5 fruit fly cellular contexts compared by ENCODE assay signal in genomic region chr2L:5060952-5061478, dm6.
A peak's percentile ranks its signal among the peaks of the same experiment; 100 is the strongest.
TF ChIP-seq lines count a peak whose summit lies in the region.

No protein-coding gene starts in this region.

- TF ChIP-seq CTCF in whole organism, embryonic (GFP tag; optimal IDR thresholded peaks at IDR 0.05; lab: Kevin White, UChicago): no peak

TF ChIP-seq in whole organism, adult, 20 proteins besides CTCF, POLR2A, EP300 and RAD21 (continues in another document):
- peak; percentile 92 for TF ChIP-seq tj (GFP tag; optimal IDR thresholded peaks at IDR 0.05; lab: Kevin White, UChicago)
- no peak for TF ChIP-seq Crg-1 (GFP tag; optimal IDR thresholded peaks at IDR 0.05; lab: Kevin White, UChicago)
- peak; percentile 48 for TF ChIP-seq CG14711 (tag; optimal IDR thresholded peaks at IDR 0.05; lab: Kevin White, UChicago)
- no peak for TF ChIP-seq CG5204 (GFP tag; optimal IDR thresholded peaks at IDR 0.05; lab: Kevin White, UChicago)
- TF ChIP-seq ovo (GFP tag; optimal IDR thresholded peaks at IDR 0.05; lab: Kevin White, UChicago): no peak
- TF ChIP-seq kay (GFP tag; lab: Kevin White, UChicago; ENCODE audit: borderline replicate concordance): no peak
- peak; percentile 4 for TF ChIP-seq Clk (GFP tag; optimal IDR thresholded peaks at IDR 0.05; lab: Kevin White, UChicago)
- TF ChIP-seq cnc (optimal IDR thresholded peaks at IDR 0.05; lab: Kevin White, UChicago): no peak
- peak; percentile 23 for TF ChIP-seq pad (GFP tag; optimal IDR thresholded peaks at IDR 0.05; lab: Kevin White, UChicago)
- no peak for TF ChIP-seq CG1620 (GFP tag; optimal IDR thresholded peaks at IDR 0.05; lab: Kevin White, UChicago)
- peak; percentile 66 for TF ChIP-seq CG11617 (GFP tag; optimal IDR thresholded peaks at IDR 0.05; lab: Kevin White, UChicago)
- TF ChIP-seq CG12768 (GFP tag; optimal IDR thresholded peaks at IDR 0.05; lab: Kevin White, UChicago): peak; percentile 51
- TF ChIP-seq bab1 (GFP tag; optimal IDR thresholded peaks at IDR 0.05; lab: Kevin White, UChicago): peak; percentile 14
- peak; percentile 71 for TF ChIP-seq CG33017 (tag; optimal IDR thresholded peaks at IDR 0.05; lab: Kevin White, UChicago)
- TF ChIP-seq Hr96 (GFP tag; optimal IDR thresholded peaks at IDR 0.05; lab: Kevin White, UChicago): no peak
- peak; percentile 74 for TF ChIP-seq CG7101 (tag; optimal IDR thresholded peaks at IDR 0.05; lab: Kevin White, UChicago)
- peak; percentile 47 for TF ChIP-seq CG7045 (GFP tag; optimal IDR thresholded peaks at IDR 0.05; lab: Kevin White, UChicago)
- peak; percentile 83 for TF ChIP-seq cic (GFP tag; optimal IDR thresholded peaks at IDR 0.05; lab: Kevin White, UChicago)

TF ChIP-seq in whole organism, embryonic, 481 proteins besides CTCF, POLR2A, EP300 and RAD21 (continues in another document):
- TF ChIP-seq z (GFP tag; IDR thresholded peaks at IDR 0.05; lab: Robert Waterston, UW) (peak; percentile 60; the same call in 2 of the 3 replicates), Optix (GFP tag; IDR thresholded peaks at IDR 0.05; lab: Robert Waterston, UW) (no peak), CG2889 (GFP tag; IDR thresholded peaks at IDR 0.05; lab: Robert Waterston, UW) (peak; percentile 45; the same call in 1 of the 3 replicates), fu2 (GFP tag; optimal IDR thresholded peaks at IDR 0.05; lab: Kevin White, UChicago) (peak; percentile 50), CG10654 (GFP tag; optimal IDR thresholded peaks at IDR 0.05; lab: Kevin White, UChicago) (peak; percentile 46), chn (GFP tag; optimal IDR thresholded peaks at IDR 0.05; lab: Kevin White, UChicago) (no peak), ftz-f1 (GFP tag; optimal IDR thresholded peaks at IDR 0.05; lab: Kevin White, UChicago) (peak; percentile 32), Six4 (GFP tag; optimal IDR thresholded peaks at IDR 0.05; lab: Kevin White, UChicago) (peak; percentile 38), cas (GFP tag; IDR thresholded peaks at IDR 0.05; lab: Robert Waterston, UW) (no peak), Gug (GFP tag; IDR thresholded peaks at IDR 0.05; lab: Robert Waterston, UW) (no peak), MESR4 (GFP tag; optimal IDR thresholded peaks at IDR 0.05; lab: Kevin White, UChicago) (no peak), disco-r (GFP tag; optimal IDR thresholded peaks at IDR 0.05; lab: Kevin White, UChicago) (peak; percentile 61), CG10431 (GFP tag; optimal IDR thresholded peaks at IDR 0.05; lab: Kevin White, UChicago) (no peak), pnt (GFP tag; optimal IDR thresholded peaks at IDR 0.05; lab: Kevin White, UChicago) (peak; percentile 60), CG11093 (GFP tag; IDR thresholded peaks at IDR 0.05; lab: Robert Waterston, UW) (0 out of 3 replicates have a peak, but pooled peaks have one; percentile 32), en (GFP tag; optimal IDR thresholded peaks at IDR 0.05; lab: Kevin White, UChicago) (peak; percentile 69), Hey (tag; optimal IDR thresholded peaks at IDR 0.05; lab: Kevin White, UChicago) (peak; percentile 6), scrt (GFP tag; optimal IDR thresholded peaks at IDR 0.05; lab: Kevin White, UChicago) (peak; percentile 67)

TF ChIP-seq in whole organism, prepupa, 60 proteins besides CTCF, POLR2A, EP300 and RAD21 (continues in another document):
- TF ChIP-seq Hr38 (GFP tag; optimal IDR thresholded peaks at IDR 0.05; lab: Kevin White, UChicago) (no peak), fkh (GFP tag; optimal IDR thresholded peaks at IDR 0.05; lab: Kevin White, UChicago) (peak; percentile 87), fd59A (GFP tag; optimal IDR thresholded peaks at IDR 0.05; lab: Kevin White, UChicago) (no peak), Sox14 (GFP tag; optimal IDR thresholded peaks at IDR 0.05; lab: Kevin White, UChicago) (peak; percentile 11), eg (GFP tag; IDR thresholded peaks at IDR 0.05; lab: Robert Waterston, UW) (peak; percentile 49; the same call in 1 of the 3 replicates), net (GFP tag; optimal IDR thresholded peaks at IDR 0.05; lab: Kevin White, UChicago) (no peak), lz (GFP tag; optimal IDR thresholded peaks at IDR 0.05; lab: Kevin White, UChicago) (peak; percentile 54), esn (GFP tag; optimal IDR thresholded peaks at IDR 0.05; lab: Kevin White, UChicago) (peak; percentile 73), dsx (GFP tag; optimal IDR thresholded peaks at IDR 0.05; lab: Kevin White, UChicago; ENCODE audit: poor library complexity, severe bottlenecking) (no peak), cyc (GFP tag; optimal IDR thresholded peaks at IDR 0.05; lab: Kevin White, UChicago) (peak; percentile 5), CG6163 (GFP tag; IDR thresholded peaks at IDR 0.05; lab: Robert Waterston, UW) (peak; percentile 46; the same call in 1 of the 3 replicates), Blimp-1 (GFP tag; optimal IDR thresholded peaks at IDR 0.05; lab: Kevin White, UChicago) (no peak), Smox (GFP tag; optimal IDR thresholded peaks at IDR 0.05; lab: Kevin White, UChicago) (no peak), vri (GFP tag; optimal IDR thresholded peaks at IDR 0.05; lab: Kevin White, UChicago) (peak; percentile 76), Hr39 (GFP tag; optimal IDR thresholded peaks at IDR 0.05; lab: Kevin White, UChicago) (peak; percentile 44), Eip75B (GFP tag; optimal IDR thresholded peaks at IDR 0.05; lab: Kevin White, UChicago) (peak; percentile 16), CG31627 (GFP tag; optimal IDR thresholded peaks at IDR 0.05; lab: Kevin White, UChicago) (peak; percentile 41), Ets21C (GFP tag; optimal IDR thresholded peaks at IDR 0.05; lab: Kevin White, UChicago) (no peak), topi (GFP tag; optimal IDR thresholded peaks at IDR 0.05; lab: Kevin White, UChicago) (peak; percentile 35)

TF ChIP-seq in whole organism, pupa, 21 proteins besides CTCF, POLR2A, EP300 and RAD21:
- TF ChIP-seq CG8159 (tag; optimal IDR thresholded peaks at IDR 0.05; lab: Kevin White, UChicago) (no peak), CG17806 (tag; optimal IDR thresholded peaks at IDR 0.05; lab: Kevin White, UChicago) (no peak), Ets98B (GFP tag; IDR thresholded peaks at IDR 0.05; lab: Robert Waterston, UW) (0 out of 2 replicates have a peak, but pooled peaks have one; percentile 15), CG4496 (GFP tag; IDR thresholded peaks at IDR 0.05; lab: Robert Waterston, UW) (0 out of 3 replicates have a peak, but pooled peaks have one; percentile 34)
TF ChIP-seq in whole organism, pupa: peak in this region for 2.

TF ChIP-seq in whole organism, wandering third instar larva, 38 proteins besides CTCF, POLR2A, EP300 and RAD21 (continues in another document):
- TF ChIP-seq Abd-B (GFP tag; optimal IDR thresholded peaks at IDR 0.05; lab: Kevin White, UChicago) (no peak), br (GFP tag; optimal IDR thresholded peaks at IDR 0.05; lab: Kevin White, UChicago) (peak; percentile 83), brk (GFP tag; optimal IDR thresholded peaks at IDR 0.05; lab: Kevin White, UChicago) (peak; percentile 82), pan (optimal IDR thresholded peaks at IDR 0.05; lab: Kevin White, UChicago) (no peak), psq (GFP tag; optimal IDR thresholded peaks at IDR 0.05; lab: Kevin White, UChicago) (peak; percentile 71), sage (GFP tag; optimal IDR thresholded peaks at IDR 0.05; lab: Kevin White, UChicago) (peak; percentile 80), sv (GFP tag; optimal IDR thresholded peaks at IDR 0.05; lab: Kevin White, UChicago) (peak; percentile 64), CG32264 (GFP tag; optimal IDR thresholded peaks at IDR 0.05; lab: Kevin White, UChicago) (peak; percentile 48), foxo (GFP tag; optimal IDR thresholded peaks at IDR 0.05; lab: Kevin White, UChicago) (peak in 1 of 2 experiments; percentile 93), N (GFP tag; optimal IDR thresholded peaks at IDR 0.05; lab: Kevin White, UChicago) (no peak), rgr (GFP tag; optimal IDR thresholded peaks at IDR 0.05; lab: Kevin White, UChicago) (peak; percentile 85), Hnf4 (GFP tag; optimal IDR thresholded peaks at IDR 0.05; lab: Kevin White, UChicago) (peak; percentile 81), h (GFP tag; optimal IDR thresholded peaks at IDR 0.05; lab: Kevin White, UChicago) (peak; percentile 85), Dfd (GFP tag; optimal IDR thresholded peaks at IDR 0.05; lab: Kevin White, UChicago) (no peak), Vsx2 (GFP tag; optimal IDR thresholded peaks at IDR 0.05; lab: Kevin White, UChicago; ENCODE audit: partially characterized antibody) (no peak), CrebA (GFP tag; optimal IDR thresholded peaks at IDR 0.05; lab: Kevin White, UChicago; ENCODE audit: borderline replicate concordance) (no peak), Dif (GFP tag; optimal IDR thresholded peaks at IDR 0.05; lab: Kevin White, UChicago; ENCODE audit: partially characterized antibody) (no peak), woc (GFP tag; optimal IDR thresholded peaks at IDR 0.05; lab: Kevin White, UChicago) (peak; percentile 52), GATAd (GFP tag; optimal IDR thresholded peaks at IDR 0.05; lab: Kevin White, UChicago) (no peak), Hr78 (GFP tag; optimal IDR thresholded peaks at IDR 0.05; lab: Kevin White, UChicago) (no peak), fru (GFP tag; optimal IDR thresholded peaks at IDR 0.05; lab: Kevin White, UChicago) (peak; percentile 92), HLH106 (tag; optimal IDR thresholded peaks at IDR 0.05; lab: Kevin White, UChicago) (peak; percentile 42), OdsH (GFP tag; optimal IDR thresholded peaks at IDR 0.05; lab: Kevin White, UChicago) (peak; percentile 88), Hr83 (GFP tag; optimal IDR thresholded peaks at IDR 0.05; lab: Kevin White, UChicago; ENCODE audit: poor library complexity, severe bottlenecking) (peak; percentile 68), Rel (GFP tag; optimal IDR thresholded peaks at IDR 0.05; lab: Kevin White, UChicago) (no peak), Rel (tag; optimal IDR thresholded peaks at IDR 0.05; lab: Kevin White, UChicago) (peak; percentile 13), lola (GFP tag; optimal IDR thresholded peaks at IDR 0.05; lab: Kevin White, UChicago) (no peak), Mio (GFP tag; optimal IDR thresholded peaks at IDR 0.05; lab: Kevin White, UChicago) (peak; percentile 0), Myc (optimal IDR thresholded peaks at IDR 0.05; lab: Kevin White, UChicago) (no peak), tai (GFP tag; optimal IDR thresholded peaks at IDR 0.05; lab: Kevin White, UChicago) (no peak), CG9705 (GFP tag; optimal IDR thresholded peaks at IDR 0.05; lab: Kevin White, UChicago) (no peak), Sp1 (GFP tag; optimal IDR thresholded peaks at IDR 0.05; lab: Kevin White, UChicago) (peak; percentile 82), ey (GFP tag; optimal IDR thresholded peaks at IDR 0.05; lab: Kevin White, UChicago) (peak; percentile 79), dmrt93B (GFP tag; optimal IDR thresholded peaks at IDR 0.05; lab: Kevin White, UChicago) (peak; percentile 46), jim (GFP tag; optimal IDR thresholded peaks at IDR 0.05; lab: Kevin White, UChicago) (no peak), dl (GFP tag; optimal IDR thresholded peaks at IDR 0.05; lab: Kevin White, UChicago; ENCODE audit: insufficient read depth in 1 of 2, partially characterized antibody in 2 of 2) (no peak)
